Worm (Caenorhabditis elegans): ENCODE results near the gene leo-1.

leo-1 gene

DNA sequence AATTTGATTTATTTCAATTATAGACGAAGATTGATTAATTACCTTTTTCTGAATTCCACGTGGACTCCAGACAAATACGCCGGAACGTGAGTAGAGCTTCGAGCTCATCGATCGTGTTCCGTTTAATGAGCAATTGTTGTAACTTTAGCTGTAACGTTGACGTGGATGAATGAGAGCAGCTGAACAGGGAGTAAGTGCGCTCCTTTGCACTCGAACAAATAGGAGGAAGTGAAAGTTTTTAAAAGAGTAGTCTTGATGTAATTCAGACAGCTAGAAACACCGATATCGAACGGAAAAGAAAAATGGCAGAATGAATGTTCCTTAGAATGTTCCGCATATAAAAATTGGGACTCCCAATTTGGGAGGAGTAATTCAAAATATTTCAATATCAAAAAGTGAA is 42.5 kb upstream of the leo-1 start, which contains the start of gene sec-31:
Gene sec-31, minus strand, starts transcription at position 148 of the 400 bp plus-strand sequence.
- TF ChIP-seq nhr-25 (tag; optimal IDR thresholded peaks at IDR 0.05), result peak; percentile 37
- TF ChIP-seq fkh-10 (GFP tag; optimal IDR thresholded peaks at IDR 0.05), result no peak
- TF ChIP-seq nhr-23 (tag; optimal IDR thresholded peaks at IDR 0.05), result peak; percentile 6
- peak; percentile 46 for TF ChIP-seq lin-15B (tag; optimal IDR thresholded peaks at IDR 0.05)

DNA sequence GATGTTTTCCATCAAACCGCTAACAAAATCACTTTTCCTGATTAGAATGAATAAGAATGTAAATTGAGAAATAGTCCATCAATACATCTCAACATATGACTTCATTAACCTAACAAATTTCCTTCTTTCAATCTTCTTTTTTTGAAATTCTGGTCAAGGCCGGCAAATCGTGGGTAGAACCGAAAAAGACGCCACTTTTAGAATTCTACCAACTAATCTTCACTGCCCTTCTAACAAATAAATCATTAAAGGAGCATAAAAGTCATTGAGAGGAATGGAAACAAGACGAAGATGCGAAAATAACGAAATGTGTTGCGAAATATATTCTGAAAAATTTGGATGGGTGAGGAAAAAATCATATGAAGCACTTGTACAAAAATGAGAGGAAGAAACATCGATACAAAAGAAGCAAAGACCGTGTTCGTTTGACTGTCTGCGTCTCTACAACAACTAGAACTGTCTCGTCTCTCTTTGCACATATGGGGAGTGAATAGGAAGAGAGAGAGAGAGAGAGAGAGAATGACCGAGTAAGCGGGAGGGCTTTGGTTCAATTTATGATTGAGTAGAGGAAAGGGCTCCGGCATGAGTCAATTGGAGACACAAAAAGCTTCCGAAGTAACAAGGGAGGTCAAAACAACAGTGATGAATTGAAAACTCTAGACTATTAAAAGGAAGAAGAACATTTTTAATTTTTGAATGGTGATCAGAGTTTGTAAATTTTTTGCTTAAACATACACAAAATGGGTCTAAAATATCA is 34.8 kb upstream of the leo-1 start:
- TF ChIP-seq mdl-1 (tag; optimal IDR thresholded peaks at IDR 0.05) (no peak), pha-4 (tag; optimal IDR thresholded peaks at IDR 0.05) (peak; percentile 60), pqm-1 (tag; optimal IDR thresholded peaks at IDR 0.05) (peak; percentile 1), ceh-28 (tag; optimal IDR thresholded peaks at IDR 0.05) (peak; percentile 17), zag-1 (tag; optimal IDR thresholded peaks at IDR 0.05) (no peak), nhr-76 (tag; optimal IDR thresholded peaks at IDR 0.05) (peak; percentile 84), nhr-67 (tag; optimal IDR thresholded peaks at IDR 0.05) (no peak), lsy-12 (tag; optimal IDR thresholded peaks at IDR 0.05) (no peak), nhr-12 (tag; optimal IDR thresholded peaks at IDR 0.05) (no peak), hmg-11 (tag; optimal IDR thresholded peaks at IDR 0.05) (peak; percentile 16), nfya-1 (tag; optimal IDR thresholded peaks at IDR 0.05; ENCODE audit: insufficient read depth) (peak; percentile 32), nhr-25 (tag; optimal IDR thresholded peaks at IDR 0.05) (peak; percentile 12), elt-2 (tag; optimal IDR thresholded peaks at IDR 0.05) (peak; percentile 12)

DNA sequence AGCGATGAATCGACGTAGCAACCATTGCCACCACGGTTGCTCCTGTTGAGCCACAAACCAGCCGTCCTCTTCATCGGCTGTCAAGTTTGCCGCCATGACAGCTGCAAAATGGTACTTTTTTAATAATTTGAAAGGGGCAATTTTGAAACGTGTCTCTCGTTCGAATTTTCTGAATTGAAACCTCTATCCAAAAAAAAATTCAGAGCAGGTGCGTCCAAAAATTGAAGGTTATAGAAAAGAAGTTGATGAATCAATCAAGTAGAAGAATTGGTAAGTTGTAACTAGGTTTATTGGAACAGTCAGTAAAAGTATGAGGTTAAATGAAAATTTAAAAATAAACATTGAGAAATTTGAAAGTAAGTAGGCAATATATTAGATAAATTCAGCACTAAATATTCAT is 32.2 kb upstream of the leo-1 start, which contains the start of gene T01G1.4:
Gene T01G1.4, minus strand, starts transcription at position 101 of the 400 bp plus-strand sequence.
- TF ChIP-seq nhr-11 (tag; optimal IDR thresholded peaks at IDR 0.05) (no peak), pha-4 (tag; optimal IDR thresholded peaks at IDR 0.05) (no peak), tbx-2 (tag; optimal IDR thresholded peaks at IDR 0.05) (no peak), ztf-11 (tag; optimal IDR thresholded peaks at IDR 0.05) (no peak), nhr-67 (tag; optimal IDR thresholded peaks at IDR 0.05) (no peak), ceh-16 (tag; optimal IDR thresholded peaks at IDR 0.05) (no peak)

DNA sequence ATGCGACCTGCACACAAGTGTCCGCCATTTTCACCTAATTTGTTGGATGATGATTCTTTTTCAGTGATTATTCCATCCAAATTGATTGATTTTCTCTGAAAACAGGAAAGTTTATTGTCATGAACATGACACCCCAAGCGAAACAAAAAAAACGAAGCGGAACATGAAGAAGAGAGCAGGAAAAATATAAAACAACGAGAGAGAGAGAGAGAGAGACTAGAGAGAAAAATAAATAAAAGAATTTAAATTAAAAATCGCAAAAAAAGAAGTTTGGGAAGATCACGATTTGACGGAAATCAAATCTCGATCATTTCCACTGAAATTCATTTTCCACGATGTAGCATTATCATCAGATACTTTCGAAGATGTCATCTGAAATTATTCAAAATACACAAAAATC is 30.6 kb upstream of the leo-1 start, which contains the start of gene klp-12:
Gene klp-12, minus strand, starts transcription at position 101 of the 400 bp plus-strand sequence.
- TF ChIP-seq nhr-77 (tag; optimal IDR thresholded peaks at IDR 0.05) (no peak), egl-5 (tag; optimal IDR thresholded peaks at IDR 0.05) (no peak), nhr-67 (tag; optimal IDR thresholded peaks at IDR 0.05) (no peak), lsy-12 (tag; optimal IDR thresholded peaks at IDR 0.05) (no peak), lin-39 (tag; optimal IDR thresholded peaks at IDR 0.05) (no peak), nhr-11 (tag; optimal IDR thresholded peaks at IDR 0.05) (no peak), unc-62 (GFP tag; optimal IDR thresholded peaks at IDR 0.05) (no peak), ZK546.5 (tag; optimal IDR thresholded peaks at IDR 0.05) (no peak), elt-3 (tag; optimal IDR thresholded peaks at IDR 0.05) (no peak), fkh-2 (tag; optimal IDR thresholded peaks at IDR 0.05) (no peak), nhr-12 (tag; optimal IDR thresholded peaks at IDR 0.05) (no peak), hmg-11 (tag; optimal IDR thresholded peaks at IDR 0.05) (no peak), skn-1 (tag; optimal IDR thresholded peaks at IDR 0.05) (no peak), daf-12 (tag; optimal IDR thresholded peaks at IDR 0.05) (no peak), aly-2 (tag; optimal IDR thresholded peaks at IDR 0.05) (no peak), nhr-43 (tag; optimal IDR thresholded peaks at IDR 0.05; ENCODE audit: poor library complexity, severe bottlenecking) (no peak), pqm-1 (tag; optimal IDR thresholded peaks at IDR 0.05) (no peak)

DNA sequence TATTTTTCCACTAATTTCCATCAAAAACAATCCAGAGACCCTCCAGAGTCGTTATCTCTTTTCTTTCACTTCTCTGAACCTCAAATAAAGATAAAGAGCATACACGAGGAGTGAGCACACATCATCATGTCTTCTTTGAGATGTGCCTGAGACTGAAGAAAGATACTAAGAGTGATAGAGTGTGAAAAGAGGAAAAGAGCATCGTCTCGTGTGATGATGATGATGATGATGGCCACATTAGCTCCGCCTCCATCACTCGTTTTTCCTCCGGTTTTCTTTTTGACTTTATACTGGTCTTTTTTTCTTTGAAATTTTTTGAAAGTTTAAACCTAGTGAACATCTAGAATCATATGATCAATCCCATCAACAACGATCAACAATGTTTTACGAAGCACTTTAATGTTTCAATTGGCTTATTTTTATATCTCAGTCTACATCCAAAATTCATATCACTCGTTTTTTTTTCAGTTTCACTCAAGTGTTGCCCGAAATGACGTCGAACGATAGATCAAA is 24.8 kb upstream of the leo-1 start, which contains the start of gene T01G1.2:
Gene T01G1.2, plus strand, starts transcription at position 463 of the 513 bp plus-strand sequence.
- no peak for TF ChIP-seq fos-1 (tag; optimal IDR thresholded peaks at IDR 0.05)
- no peak for TF ChIP-seq ceh-9 (tag; optimal IDR thresholded peaks at IDR 0.05)
- no peak for TF ChIP-seq ceh-82 (tag; optimal IDR thresholded peaks at IDR 0.05)
- TF ChIP-seq unc-62 (GFP tag; optimal IDR thresholded peaks at IDR 0.05), result no peak
- TF ChIP-seq nhr-43 (tag; optimal IDR thresholded peaks at IDR 0.05; ENCODE audit: poor library complexity, severe bottlenecking), result no peak
- TF ChIP-seq egl-27 (tag; optimal IDR thresholded peaks at IDR 0.05), result no peak
- TF ChIP-seq ztf-4 (tag; optimal IDR thresholded peaks at IDR 0.05), result no peak
- TF ChIP-seq egl-5 (tag; optimal IDR thresholded peaks at IDR 0.05), result peak; percentile 62
- no peak for TF ChIP-seq nhr-25 (tag; optimal IDR thresholded peaks at IDR 0.05)
- TF ChIP-seq mdl-1 (tag; optimal IDR thresholded peaks at IDR 0.05), result no peak
- TF ChIP-seq fkh-10 (GFP tag; optimal IDR thresholded peaks at IDR 0.05), result no peak
- TF ChIP-seq lin-39 (tag; optimal IDR thresholded peaks at IDR 0.05), result peak; percentile 87
- TF ChIP-seq eor-1 (tag; optimal IDR thresholded peaks at IDR 0.05), result no peak
- no peak for TF ChIP-seq nhr-237 (tag; optimal IDR thresholded peaks at IDR 0.05)
- no peak for TF ChIP-seq ceh-28 (tag; optimal IDR thresholded peaks at IDR 0.05)
- no peak for TF ChIP-seq R02D3.7 (tag; optimal IDR thresholded peaks at IDR 0.05)
- TF ChIP-seq nhr-11 (tag; optimal IDR thresholded peaks at IDR 0.05), result no peak
- peak; percentile 15 for TF ChIP-seq hmg-11 (tag; optimal IDR thresholded peaks at IDR 0.05)
- TF ChIP-seq unc-39 (tag; optimal IDR thresholded peaks at IDR 0.05), result no peak
- no peak for TF ChIP-seq ceh-16 (tag; optimal IDR thresholded peaks at IDR 0.05)
- TF ChIP-seq pha-4 (tag; optimal IDR thresholded peaks at IDR 0.05), result no peak
- no peak for TF ChIP-seq nhr-12 (tag; optimal IDR thresholded peaks at IDR 0.05)
- TF ChIP-seq jun-1 (tag; optimal IDR thresholded peaks at IDR 0.05), result no peak
- peak; percentile 59 for TF ChIP-seq nfya-1 (tag; optimal IDR thresholded peaks at IDR 0.05; ENCODE audit: insufficient read depth)
- TF ChIP-seq elt-1 (tag; optimal IDR thresholded peaks at IDR 0.05), result peak; percentile 56
